Worm (Caenorhabditis elegans) whole organism, L2 larva: ENCODE results near the gene K03A11.1.

Experiments used
- aly-2 ChIP-seq: fragments of 150-350 bp; optimal IDR thresholded peaks from 2 replicates; lab custom pipeline; 2014; ENCODE audit warnings: missing biosample characterization, missing genetic modification characterization
- ceh-82 ChIP-seq: fragments of 150-350 bp; optimal IDR thresholded peaks from 2 replicates; lab custom pipeline; 2014; ENCODE audit warnings: missing biosample characterization, missing genetic modification characterization
- egl-27 ChIP-seq: sonication (generic microtip); optimal IDR thresholded peaks from 3 replicates; lab custom pipeline; 2017; ENCODE audit warnings: missing biosample characterization, missing genetic modification reagents, missing genetic modification characterization
- elt-1 ChIP-seq: fragments of 150-350 bp; optimal IDR thresholded peaks from 2 replicates; lab custom pipeline; 2014; ENCODE audit warnings: missing biosample characterization, missing genetic modification characterization
- lin-39 ChIP-seq: fragments of 150-350 bp; optimal IDR thresholded peaks from 2 replicates; lab custom pipeline; 2014; ENCODE audit warnings: missing biosample characterization, missing genetic modification reagents, missing genetic modification characterization
- nhr-11 ChIP-seq: fragments of 150-350 bp; optimal IDR thresholded peaks from 2 replicates; lab custom pipeline; 2014; ENCODE audit warnings: missing biosample characterization, missing genetic modification characterization
- nhr-237 ChIP-seq: fragments of 150-350 bp; optimal IDR thresholded peaks from 2 replicates; lab custom pipeline; 2014; ENCODE audit warnings: missing biosample characterization, missing genetic modification characterization
- nhr-77 ChIP-seq: fragments of 150-350 bp; optimal IDR thresholded peaks from 2 replicates; lab custom pipeline; 2014; ENCODE audit warnings: missing biosample characterization, missing genetic modification characterization
- peb-1 ChIP-seq: fragments of 150-350 bp; optimal IDR thresholded peaks from 2 replicates; lab custom pipeline; 2014; ENCODE audit warnings: missing biosample characterization, missing genetic modification characterization
- sma-9 ChIP-seq, 2 experiments: fragments of 150-350 bp in 1 of 2; sonication (generic microtip) in 1 of 2; optimal IDR thresholded peaks; 2 replicates each; lab custom pipeline; 2014 to 2016; ENCODE audit warnings: missing genetic modification characterization in 2 of 2, mild to moderate bottlenecking in 1 of 2, missing biosample characterization in 1 of 2, missing compliant biosample characterization in 1 of 2, missing genetic modification reagents in 1 of 2, moderate library complexity in 1 of 2
- unc-55 ChIP-seq: fragments of 150-350 bp; sonication (generic microtip); optimal IDR thresholded peaks from 3 replicates; lab custom pipeline; 2014; ENCODE audit warnings: missing biosample characterization, missing genetic modification reagents, missing genetic modification characterization
- zag-1 ChIP-seq: fragments of 150-350 bp; optimal IDR thresholded peaks from 2 replicates; lab custom pipeline; 2014; ENCODE audit warnings: missing biosample characterization, missing genetic modification characterization

- TF ChIP-seq sma-9 (GFP tag; optimal IDR thresholded peaks at IDR 0.05; lab: Kevin White, UChicago): no peak
- TF ChIP-seq sma-9 (tag; optimal IDR thresholded peaks at IDR 0.05; lab: Kevin White, UChicago): no peak
- TF ChIP-seq nhr-77 (tag; lab: Kevin White, UChicago): no peak
- no peak for TF ChIP-seq unc-55 (GFP tag; lab: Kevin White, UChicago)
- no peak for TF ChIP-seq nhr-11
- no peak for TF ChIP-seq ceh-82 (tag; lab: Kevin White, UChicago)
- no peak for TF ChIP-seq lin-39 (tag; lab: Kevin White, UChicago)
- TF ChIP-seq zag-1 (tag; lab: Kevin White, UChicago): no peak
- TF ChIP-seq egl-27: no peak
- TF ChIP-seq aly-2: no peak
- TF ChIP-seq elt-1 (tag; lab: Kevin White, UChicago): no peak
- no peak for TF ChIP-seq nhr-237 (tag; lab: Kevin White, UChicago)
- no peak for TF ChIP-seq peb-1 (tag; lab: Kevin White, UChicago)
Observed at ce11 chrX:13048258-13048657, 3.2 kb upstream of the K03A11.1 start, which contains the start of gene C53C7.3.
